Fruit fly (Drosophila melanogaster): ENCODE measurements around the gene CG34166.

DNA sequence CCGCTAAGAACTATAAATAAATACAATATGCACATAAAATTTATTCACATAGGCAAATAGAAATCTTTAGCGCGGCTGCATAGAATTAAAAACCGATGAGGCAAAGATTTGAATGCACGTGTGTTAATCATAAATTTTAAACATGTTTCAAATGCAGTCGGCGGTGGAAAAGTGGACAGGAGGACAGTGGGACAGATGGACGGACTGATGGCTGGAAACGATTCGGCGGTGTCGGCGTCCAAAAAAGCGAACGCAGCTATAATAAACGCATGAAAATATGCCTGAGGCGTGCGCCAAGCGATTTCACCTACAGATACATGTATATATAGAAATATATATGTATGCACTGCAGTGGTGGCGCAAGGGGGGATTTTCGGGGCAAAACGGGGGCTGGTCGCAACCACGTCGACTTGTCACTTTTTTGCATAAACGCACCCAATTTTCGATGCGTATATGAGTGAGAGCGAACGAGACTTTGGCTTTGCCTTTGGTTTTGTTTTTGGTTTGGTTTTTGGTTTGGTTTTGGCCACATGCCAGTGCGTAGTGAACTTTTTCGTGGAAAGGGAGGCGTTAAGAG lies 43.4 kb upstream of the CG34166 start:
- TF ChIP-seq Dfd (GFP tag; optimal IDR thresholded peaks at IDR 0.05) (no peak), pan (optimal IDR thresholded peaks at IDR 0.05) (no peak), CG9705 (GFP tag; optimal IDR thresholded peaks at IDR 0.05) (no peak), CrebA (GFP tag; optimal IDR thresholded peaks at IDR 0.05; ENCODE audit: borderline replicate concordance) (no peak)
